Fruit fly (Drosophila melanogaster) whole organism, embryonic: ENCODE data around the gene temp.

Source experiments
- Adf1 ChIP-seq: fragments of 200-800 bp; sonication (Bioruptor generic); IDR thresholded peaks from 2 replicates; pipeline ENCODE4 v1.3.6; 2022; ENCODE audit warnings: missing biosample characterization, missing genetic modification characterization
- Atf3 ChIP-seq: fragments of 200-800 bp; sonication (Bioruptor generic); optimal IDR thresholded peaks from 3 replicates; lab custom pipeline; 2016; ENCODE audit warnings: missing biosample characterization, missing genetic modification characterization
- B-H1 ChIP-seq: fragments of 200-800 bp; sonication (Bioruptor generic); IDR thresholded peaks from 3 replicates; pipeline ENCODE4 v1.3.6; 2022; ENCODE audit warnings: missing biosample characterization, missing genetic modification characterization
- CG11456 ChIP-seq: fragments of 200-800 bp; sonication (Bioruptor generic); IDR thresholded peaks from 3 replicates; pipeline ENCODE4 v1.3.6; 2022; ENCODE audit warnings: missing biosample characterization, missing genetic modification characterization
- CG11560 ChIP-seq: fragments of 200-800 bp; sonication (Bioruptor generic); IDR thresholded peaks from 3 replicates; pipeline ENCODE4 v1.3.6; 2022; ENCODE audit warnings: missing biosample characterization, missing genetic modification characterization
- CG12155 ChIP-seq: fragments of 200-800 bp; sonication (Bioruptor generic); optimal IDR thresholded peaks from 3 replicates; lab custom pipeline; 2016; ENCODE audit warnings: missing biosample characterization, missing genetic modification characterization
- CG12744 ChIP-seq: fragments of 200-800 bp; sonication (Bioruptor generic); optimal IDR thresholded peaks from 2 replicates; lab custom pipeline; 2016; ENCODE audit warnings: missing biosample characterization, missing genetic modification characterization
- CG12942 ChIP-seq: fragments of 200-800 bp; sonication (Bioruptor generic); optimal IDR thresholded peaks from 3 replicates; lab custom pipeline; 2016; ENCODE audit warnings: missing biosample characterization, missing genetic modification characterization
- CG15269 ChIP-seq: fragments of 200-800 bp; sonication (Bioruptor generic); optimal IDR thresholded peaks from 2 replicates; lab custom pipeline; 2018; ENCODE audit warnings: missing biosample characterization, mild to moderate bottlenecking, missing genetic modification characterization, moderate library complexity
- CG16779 ChIP-seq: fragments of 200-800 bp; sonication (Bioruptor generic); IDR thresholded peaks from 2 replicates; pipeline ENCODE4 v1.3.6; 2022; ENCODE audit warnings: missing biosample characterization, missing genetic modification characterization
- CG16813 ChIP-seq: fragments of 200-800 bp; sonication (Bioruptor generic); IDR thresholded peaks from 3 replicates; pipeline ENCODE4 v1.3.6; 2022; ENCODE audit warnings: missing biosample characterization, missing genetic modification characterization; ENCODE audit not compliant: partially characterized antibody
- CG17359 ChIP-seq: fragments of 200-800 bp; sonication (Bioruptor generic); optimal IDR thresholded peaks from 3 replicates; lab custom pipeline; 2018; ENCODE audit warnings: missing biosample characterization, mild to moderate bottlenecking, missing genetic modification characterization, moderate library complexity
- CG2875 ChIP-seq: fragments of 200-800 bp; sonication (Bioruptor generic); optimal IDR thresholded peaks from 2 replicates; lab custom pipeline; 2017; ENCODE audit warnings: missing biosample characterization, mild to moderate bottlenecking, missing genetic modification characterization, missing genetic modification reagents
- CG33213 ChIP-seq: fragments of 200-800 bp; sonication (Bioruptor generic); optimal IDR thresholded peaks from 3 replicates; lab custom pipeline; 2016; ENCODE audit warnings: missing biosample characterization, missing genetic modification characterization
- CG34224 ChIP-seq: fragments of 200-800 bp; sonication (Bioruptor generic); IDR thresholded peaks from 3 replicates; pipeline ENCODE4 v1.3.6; 2022; ENCODE audit warnings: missing biosample characterization, missing genetic modification characterization; ENCODE audit not compliant: partially characterized antibody
- CG4424 ChIP-seq: fragments of 200-800 bp; sonication (Bioruptor generic); optimal IDR thresholded peaks from 3 replicates; lab custom pipeline; 2016; ENCODE audit warnings: missing biosample characterization, missing genetic modification characterization
- CG4617 ChIP-seq: fragments of 200-800 bp; sonication (Bioruptor generic); optimal IDR thresholded peaks from 3 replicates; lab custom pipeline; 2016; ENCODE audit warnings: missing biosample characterization, missing genetic modification characterization, borderline replicate concordance
- CG6254 ChIP-seq: fragments of 200-800 bp; sonication (Bioruptor generic); optimal IDR thresholded peaks from 3 replicates; lab custom pipeline; 2017; ENCODE audit warnings: mild to moderate bottlenecking, missing biosample characterization, missing genetic modification reagents, missing genetic modification characterization
- CG6791 ChIP-seq: fragments of 200-800 bp; sonication (Bioruptor generic); IDR thresholded peaks from 3 replicates; pipeline ENCODE4 v1.3.6; 2022; ENCODE audit warnings: missing biosample characterization, missing genetic modification characterization; ENCODE audit not compliant: partially characterized antibody
- CG7786 ChIP-seq: fragments of 200-800 bp; sonication (Bioruptor generic); optimal IDR thresholded peaks from 2 replicates; lab custom pipeline; 2016; ENCODE audit warnings: missing biosample characterization, missing genetic modification characterization
- CG9797 ChIP-seq: fragments of 200-800 bp; sonication (Bioruptor generic); optimal IDR thresholded peaks from 3 replicates; lab custom pipeline; 2018; ENCODE audit warnings: missing biosample characterization, mild to moderate bottlenecking, missing genetic modification characterization
- Dll ChIP-seq: fragments of 200-800 bp; sonication (Bioruptor generic); IDR thresholded peaks from 4 replicates; pipeline ENCODE4 v1.3.6; 2022; ENCODE audit warnings: missing biosample characterization, missing genetic modification characterization; ENCODE audit not compliant: partially characterized antibody
- E2f1 ChIP-seq: fragments of 200-800 bp; sonication (Bioruptor generic); IDR thresholded peaks from 2 replicates; pipeline ENCODE4 v1.3.6; 2022; ENCODE audit warnings: missing biosample characterization, missing genetic modification characterization
- E2f2 ChIP-seq: fragments of 200-800 bp; sonication (Bioruptor generic); IDR thresholded peaks from 2 replicates; pipeline ENCODE4 v1.3.6; 2022; ENCODE audit warnings: missing biosample characterization, missing genetic modification characterization
- H2.0 ChIP-seq: fragments of 200-800 bp; sonication (Bioruptor generic); IDR thresholded peaks from 2 replicates; pipeline ENCODE4 v1.3.6; 2022; ENCODE audit warnings: missing biosample characterization, missing genetic modification characterization
- HmgD ChIP-seq: fragments of 200-800 bp; sonication (Bioruptor generic); optimal IDR thresholded peaks from 3 replicates; lab custom pipeline; 2016; ENCODE audit warnings: missing biosample characterization, missing genetic modification characterization
- Med ChIP-seq: fragments of 200-800 bp; sonication (Bioruptor generic); peaks from one replicate; lab custom pipeline; 2016; ENCODE audit warnings: missing biosample characterization, missing genetic modification characterization, mild to moderate bottlenecking, inconsistent platforms, moderate library complexity
- Mes4 ChIP-seq: fragments of 200-800 bp; sonication (Bioruptor generic); optimal IDR thresholded peaks from 2 replicates; lab custom pipeline; 2016; ENCODE audit warnings: missing biosample characterization, missing genetic modification characterization
- Rfx ChIP-seq: fragments of 200-800 bp; sonication (Bioruptor generic); IDR thresholded peaks from 2 replicates; pipeline ENCODE4 v1.3.6; 2022; ENCODE audit warnings: missing biosample characterization, missing genetic modification characterization
- Sry-δ ChIP-seq: fragments of 200-800 bp; sonication (Bioruptor generic); optimal IDR thresholded peaks from 2 replicates; lab custom pipeline; 2016; ENCODE audit warnings: missing biosample characterization, missing genetic modification characterization
- ara ChIP-seq: fragments of 200-800 bp; sonication (Bioruptor generic); IDR thresholded peaks from 2 replicates; pipeline ENCODE4 v1.3.6; 2022; ENCODE audit warnings: missing biosample characterization, missing genetic modification characterization
- ato ChIP-seq: fragments of 200-800 bp; sonication (Bioruptor generic); IDR thresholded peaks from 2 replicates; pipeline ENCODE4 v1.3.6; 2022; ENCODE audit warnings: missing biosample characterization, missing genetic modification characterization; ENCODE audit not compliant: partially characterized antibody
- bbx ChIP-seq: fragments of 200-800 bp; sonication (Bioruptor generic); IDR thresholded peaks from 2 replicates; pipeline ENCODE4 v1.3.6; 2022; ENCODE audit warnings: missing biosample characterization, missing genetic modification characterization; ENCODE audit not compliant: partially characterized antibody
- bcd ChIP-seq: fragments of 200-800 bp; sonication (Bioruptor generic); optimal IDR thresholded peaks from 2 replicates; lab custom pipeline; 2017; ENCODE audit warnings: missing biosample characterization, mild to moderate bottlenecking, missing genetic modification characterization
- br ChIP-seq: fragments of >200 bp; optimal IDR thresholded peaks from 2 replicates; lab custom pipeline; 2017
- crol ChIP-seq: fragments of 200-800 bp; sonication (Bioruptor generic); IDR thresholded peaks from 2 replicates; pipeline ENCODE4 v1.3.6; 2022; ENCODE audit warnings: missing biosample characterization, missing genetic modification characterization
- dmrt11E ChIP-seq: fragments of 200-800 bp; sonication (Bioruptor generic); optimal IDR thresholded peaks from 3 replicates; lab custom pipeline; 2018; ENCODE audit warnings: missing biosample characterization, mild to moderate bottlenecking, missing genetic modification characterization, moderate library complexity
- emc ChIP-seq: fragments of 200-800 bp; sonication (Bioruptor generic); optimal IDR thresholded peaks from 2 replicates; lab custom pipeline; 2016; ENCODE audit warnings: missing biosample characterization, missing genetic modification characterization
- eve ChIP-seq, 2 experiments: fragments of >200 bp; optimal IDR thresholded peaks; 2 replicates each; lab custom pipeline; 2017; ENCODE audit warnings: missing biosample characterization in 2 of 2, missing genetic modification characterization in 2 of 2
- gem ChIP-seq: fragments of 200-800 bp; sonication (Bioruptor generic); optimal IDR thresholded peaks from 2 replicates; lab custom pipeline; 2019; ENCODE audit warnings: missing biosample characterization, mild to moderate bottlenecking, missing genetic modification characterization, moderate library complexity
- gro ChIP-seq: fragments of 200-800 bp; sonication (Bioruptor generic); optimal IDR thresholded peaks from 2 replicates; lab custom pipeline; 2016; ENCODE audit warnings: missing biosample characterization, missing genetic modification characterization
- gt ChIP-seq: fragments of 200-800 bp; sonication (Bioruptor generic); IDR thresholded peaks from 2 replicates; pipeline ENCODE4 v1.3.6; 2022; ENCODE audit warnings: missing biosample characterization, missing genetic modification characterization
- inv ChIP-seq: fragments of 200-800 bp; sonication (Bioruptor generic); IDR thresholded peaks from 2 replicates; pipeline ENCODE4 v1.3.6; 2022; ENCODE audit warnings: missing biosample characterization, missing genetic modification characterization; ENCODE audit not compliant: partially characterized antibody
- knrl ChIP-seq: fragments of 200-800 bp; sonication (Bioruptor generic); IDR thresholded peaks from 3 replicates; pipeline ENCODE4 v1.3.6; 2022; ENCODE audit warnings: missing biosample characterization, missing genetic modification characterization; ENCODE audit not compliant: partially characterized antibody
- pzg ChIP-seq: fragments of 200-800 bp; sonication (Bioruptor generic); optimal IDR thresholded peaks from 3 replicates; lab custom pipeline; 2018; ENCODE audit warnings: missing biosample characterization, mild to moderate bottlenecking, missing genetic modification characterization, moderate library complexity
- repo ChIP-seq: fragments of 200-800 bp; sonication (Bioruptor generic); optimal IDR thresholded peaks from 2 replicates; lab custom pipeline; 2016; ENCODE audit warnings: missing biosample characterization, missing genetic modification characterization
- slp2 ChIP-seq: fragments of 200-800 bp; sonication (Bioruptor generic); optimal IDR thresholded peaks from 2 replicates; lab custom pipeline; 2016; ENCODE audit warnings: missing biosample characterization, missing genetic modification characterization
- ssp ChIP-seq: fragments of 200-800 bp; sonication (Bioruptor generic); IDR thresholded peaks from 2 replicates; pipeline ENCODE4 v1.3.6; 2022; ENCODE audit warnings: missing biosample characterization, missing genetic modification characterization
- tll ChIP-seq, 2 experiments: fragments of 200-800 bp in 1 of 2; fragments of >200 bp in 1 of 2; sonication (Bioruptor generic) in 1 of 2; optimal IDR thresholded peaks; 2 replicates each; lab custom pipeline; 2017 to 2019; ENCODE audit warnings: missing biosample characterization in 2 of 2, missing genetic modification characterization in 2 of 2, mild to moderate bottlenecking in 1 of 2, moderate library complexity in 1 of 2
- unc-4 ChIP-seq: fragments of 200-800 bp; sonication (Bioruptor generic); IDR thresholded peaks from 2 replicates; pipeline ENCODE4 v1.3.6; 2022; ENCODE audit warnings: missing biosample characterization, missing genetic modification characterization; ENCODE audit not compliant: partially characterized antibody
- wdn ChIP-seq: fragments of 200-800 bp; sonication (Bioruptor generic); IDR thresholded peaks from 2 replicates; pipeline ENCODE4 v1.3.6; 2022; ENCODE audit warnings: missing biosample characterization, missing genetic modification characterization

Gene temp

DNA sequence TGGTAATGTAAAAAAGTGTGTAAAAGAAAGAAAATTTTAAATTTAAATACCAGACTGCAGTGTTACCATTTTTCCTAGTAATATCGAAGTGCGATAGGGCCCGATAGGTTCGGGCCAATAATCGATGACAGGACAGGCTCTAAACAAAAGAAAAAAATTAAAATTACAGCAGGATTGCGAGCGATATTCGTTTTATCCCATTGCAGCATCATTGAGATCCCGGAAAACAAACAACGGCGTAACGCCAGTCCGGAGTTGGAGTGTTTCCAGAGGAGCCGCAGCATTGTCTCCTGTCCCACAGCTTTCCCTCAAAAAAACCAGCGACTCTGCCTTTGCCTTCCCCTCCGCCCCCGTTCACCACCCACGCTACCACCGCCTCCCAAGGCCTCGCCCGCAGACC is 37.2 kb downstream of the temp start, which contains the start of gene pcx (continued):
- TF ChIP-seq CG7786 (GFP tag; lab: Kevin White, UChicago) (no peak), br (lab: Kevin White, UChicago) (no peak), crol (peak; percentile 89), dmrt11E (tag; lab: Kevin White, UChicago) (no peak), pzg (peak; percentile 49), Dll (GFP tag; lab: Robert Waterston, UW) (peak; percentile 56; the same call in 1 of the 4 replicates), H2.0 (GFP tag; lab: Robert Waterston, UW) (no peak), emc (GFP tag; lab: Kevin White, UChicago) (no peak), Sry-δ (GFP tag; lab: Kevin White, UChicago) (peak; percentile 49), CG6791 (GFP tag; lab: Robert Waterston, UW) (peak; percentile 61; the same call in 2 of the 3 replicates), CG11456 (no peak), Rfx (GFP tag; lab: Robert Waterston, UW) (no peak), bbx (GFP tag; lab: Robert Waterston, UW) (peak; percentile 58), tll (GFP tag; optimal IDR thresholded peaks at IDR 0.05; lab: Kevin White, UChicago) (no peak), knrl (peak; percentile 54; the same call in 2 of the 3 replicates), CG2875 (no peak), CG17359 (peak; percentile 96), HmgD (GFP tag; lab: Kevin White, UChicago) (no peak), CG11560 (no peak), CG16779 (no peak), wdn (GFP tag; lab: Robert Waterston, UW) (no peak), CG34224 (no peak), CG16813 (GFP tag; lab: Robert Waterston, UW) (peak; percentile 55), gt (no peak), E2f2 (peak; percentile 74), slp2 (GFP tag; lab: Kevin White, UChicago) (no peak), bcd (no peak), CG15269 (tag; lab: Kevin White, UChicago) (no peak), B-H1 (GFP tag; lab: Robert Waterston, UW) (no peak), Atf3 (GFP tag; lab: Kevin White, UChicago) (no peak), inv (GFP tag; lab: Robert Waterston, UW) (0 out of 2 replicates have a peak, but pooled peaks have one; percentile 19), E2f1 (GFP tag; lab: Robert Waterston, UW) (no peak), CG12744 (GFP tag; lab: Kevin White, UChicago) (no peak), CG12942 (GFP tag; lab: Kevin White, UChicago) (no peak), gro (no peak), ato (GFP tag; lab: Robert Waterston, UW) (no peak), CG6254 (GFP tag; lab: Kevin White, UChicago) (no peak), eve (GFP tag; optimal IDR thresholded peaks at IDR 0.05; lab: Kevin White, UChicago) (no peak), ssp (GFP tag; lab: Robert Waterston, UW) (no peak), Med (GFP tag; lab: Kevin White, UChicago) (peak; percentile 28), Mes4 (GFP tag; lab: Kevin White, UChicago) (no peak), CG4424 (GFP tag; lab: Kevin White, UChicago) (no peak), Adf1 (no peak), gem (tag; lab: Kevin White, UChicago) (no peak), CG4617 (GFP tag; lab: Kevin White, UChicago) (peak; percentile 76), ara (no peak), unc-4 (GFP tag; lab: Robert Waterston, UW) (peak; percentile 65), CG9797 (peak; percentile 34), CG33213 (GFP tag; lab: Kevin White, UChicago) (no peak), repo (GFP tag; lab: Kevin White, UChicago) (no peak), CG12155 (GFP tag; lab: Kevin White, UChicago) (no peak)
